Fruit fly (Drosophila melanogaster) whole organism, embryonic: ENCODE measurements around the gene foi.

Experiments used
- Blimp-1 ChIP-seq: fragments of 200-800 bp; sonication (Bioruptor generic); optimal IDR thresholded peaks from 3 replicates; lab custom pipeline; 2018; ENCODE audit warnings: missing biosample characterization, missing genetic modification characterization, mild to moderate bottlenecking, moderate library complexity, missing genetic modification reagents
- CG10543 ChIP-seq: fragments of 200-800 bp; sonication (Bioruptor generic); optimal IDR thresholded peaks from 3 replicates; lab custom pipeline; 2017; ENCODE audit warnings: missing biosample characterization, mild to moderate bottlenecking, missing genetic modification characterization, moderate library complexity
- CG10565 ChIP-seq: fragments of 200-800 bp; sonication (Bioruptor generic); optimal IDR thresholded peaks from 3 replicates; lab custom pipeline; 2016; ENCODE audit warnings: missing biosample characterization, mild to moderate bottlenecking, missing genetic modification characterization
- CG11247 ChIP-seq: fragments of 200-800 bp; sonication (Bioruptor generic); IDR thresholded peaks from 2 replicates; pipeline ENCODE4 v1.3.6; 2022; ENCODE audit warnings: missing biosample characterization, missing genetic modification characterization
- CG11696 ChIP-seq: fragments of 200-800 bp; sonication (Bioruptor generic); IDR thresholded peaks from 2 replicates; pipeline ENCODE4 v1.3.6; 2022; ENCODE audit warnings: missing biosample characterization, missing genetic modification characterization
- CG2120 ChIP-seq: fragments of 200-800 bp; sonication (Bioruptor generic); optimal IDR thresholded peaks from 3 replicates; lab custom pipeline; 2016; ENCODE audit warnings: missing biosample characterization, missing genetic modification characterization
- CG2129 ChIP-seq: fragments of 200-800 bp; sonication (Bioruptor generic); IDR thresholded peaks from 2 replicates; pipeline ENCODE4 v1.3.6; 2022; ENCODE audit warnings: missing biosample characterization, missing genetic modification characterization; ENCODE audit not compliant: partially characterized antibody
- CG3065 ChIP-seq: fragments of 200-800 bp; sonication (Bioruptor generic); optimal IDR thresholded peaks from 2 replicates; lab custom pipeline; 2016; ENCODE audit warnings: missing biosample characterization, missing genetic modification characterization
- CG31441 ChIP-seq: fragments of 200-800 bp; sonication (Bioruptor generic); IDR thresholded peaks from 2 replicates; pipeline ENCODE4 v1.3.6; 2022; ENCODE audit warnings: missing biosample characterization, missing genetic modification characterization
- CG3163 ChIP-seq: fragments of 200-800 bp; sonication (Bioruptor generic); optimal IDR thresholded peaks from 3 replicates; lab custom pipeline; 2016; ENCODE audit warnings: missing biosample characterization, missing genetic modification characterization
- CG3726 ChIP-seq: fragments of 200-800 bp; sonication (Bioruptor generic); IDR thresholded peaks from 3 replicates; pipeline ENCODE4, ENCODE4 v1.3.6; 2022; ENCODE audit warnings: missing biosample characterization, missing genetic modification characterization
- CG4328 ChIP-seq: fragments of 200-800 bp; sonication (Bioruptor generic); optimal IDR thresholded peaks from 3 replicates; lab custom pipeline; 2017; ENCODE audit warnings: missing biosample characterization, missing genetic modification reagents, missing genetic modification characterization
- CG4617 ChIP-seq: fragments of 200-800 bp; sonication (Bioruptor generic); optimal IDR thresholded peaks from 3 replicates; lab custom pipeline; 2016; ENCODE audit warnings: missing biosample characterization, missing genetic modification characterization, borderline replicate concordance
- CG4707 ChIP-seq: fragments of 200-800 bp; sonication (Bioruptor generic); optimal IDR thresholded peaks from 2 replicates; lab custom pipeline; 2018; ENCODE audit warnings: missing biosample characterization, mild to moderate bottlenecking, missing genetic modification characterization, moderate library complexity
- CG6175 ChIP-seq: fragments of 200-800 bp; sonication (Bioruptor generic); IDR thresholded peaks from 3 replicates; pipeline ENCODE4 v1.3.6; 2022; ENCODE audit warnings: missing biosample characterization, missing genetic modification characterization
- CG7271 ChIP-seq: fragments of 200-800 bp; sonication (Bioruptor generic); optimal IDR thresholded peaks from 2 replicates; lab custom pipeline; 2018; ENCODE audit warnings: missing biosample characterization, mild to moderate bottlenecking, missing genetic modification characterization, moderate library complexity
- CG7357 ChIP-seq: fragments of 200-800 bp; sonication (Bioruptor generic); IDR thresholded peaks from 3 replicates; pipeline ENCODE4 v1.3.6; 2022; ENCODE audit warnings: missing biosample characterization, missing genetic modification characterization
- CG8281 ChIP-seq: fragments of 200-800 bp; sonication (Bioruptor generic); optimal IDR thresholded peaks from 2 replicates; lab custom pipeline; 2018; ENCODE audit warnings: missing biosample characterization, mild to moderate bottlenecking, missing genetic modification characterization, moderate library complexity
- CG8388 ChIP-seq: fragments of 200-800 bp; sonication (Bioruptor generic); optimal IDR thresholded peaks from 2 replicates; lab custom pipeline; 2019; ENCODE audit warnings: missing biosample characterization, mild to moderate bottlenecking, missing genetic modification characterization, moderate library complexity
- Camta ChIP-seq: fragments of 200-800 bp; sonication (Bioruptor generic); optimal IDR thresholded peaks from 2 replicates; lab custom pipeline; 2016; ENCODE audit warnings: missing biosample characterization, missing genetic modification characterization
- Deaf1 ChIP-seq: fragments of 200-800 bp; optimal IDR thresholded peaks from 3 replicates; lab custom pipeline; 2019; ENCODE audit warnings: missing biosample characterization, mild to moderate bottlenecking, missing genetic modification characterization, moderate library complexity
- Drgx ChIP-seq: fragments of 200-800 bp; sonication (Bioruptor generic); IDR thresholded peaks from 2 replicates; pipeline ENCODE4 v1.3.6; 2022; ENCODE audit warnings: missing biosample characterization, missing genetic modification characterization
- GATAe ChIP-seq: fragments of 200-800 bp; sonication (Bioruptor generic); conservative IDR thresholded peaks from 2 replicates; pipeline ENCODE4 v1.3.6; 2022; ENCODE audit warnings: missing biosample characterization, missing genetic modification characterization
- Gug ChIP-seq: fragments of 200-800 bp; sonication (Bioruptor generic); IDR thresholded peaks from 4 replicates; pipeline ENCODE4 v1.3.6; 2022; ENCODE audit warnings: missing biosample characterization, missing genetic modification characterization
- Med ChIP-seq: fragments of 200-800 bp; sonication (Bioruptor generic); peaks from one replicate; lab custom pipeline; 2016; ENCODE audit warnings: missing biosample characterization, missing genetic modification characterization, mild to moderate bottlenecking, inconsistent platforms, moderate library complexity
- Mrtf ChIP-seq: fragments of 200-800 bp; sonication (Bioruptor generic); IDR thresholded peaks from 3 replicates; pipeline ENCODE4 v1.3.6; 2022; ENCODE audit warnings: missing biosample characterization, missing genetic modification characterization
- Nf-YA ChIP-seq: fragments of 200-800 bp; sonication (Bioruptor generic); IDR thresholded peaks from 2 replicates; pipeline ENCODE4 v1.3.6; 2022; ENCODE audit warnings: missing biosample characterization, missing genetic modification characterization
- Oaz ChIP-seq: fragments of 200-800 bp; sonication (Bioruptor generic); IDR thresholded peaks from 2 replicates; pipeline ENCODE4 v1.3.6; 2022; ENCODE audit warnings: missing biosample characterization, missing genetic modification characterization
- Opbp ChIP-seq: fragments of 200-800 bp; sonication (Bioruptor generic); IDR thresholded peaks from 3 replicates; pipeline ENCODE4 v1.3.6; 2022; ENCODE audit warnings: missing biosample characterization, missing genetic modification characterization; ENCODE audit not compliant: partially characterized antibody
- Pdp1 ChIP-seq, 2 experiments: fragments of 200-800 bp; sonication (Bioruptor generic); optimal IDR thresholded peaks; 3 replicates each; lab custom pipeline; 2016; ENCODE audit warnings: missing biosample characterization in 2 of 2, missing genetic modification characterization in 2 of 2, mild to moderate bottlenecking in 1 of 2, moderate library complexity in 1 of 2
- ara ChIP-seq: fragments of 200-800 bp; sonication (Bioruptor generic); IDR thresholded peaks from 2 replicates; pipeline ENCODE4 v1.3.6; 2022; ENCODE audit warnings: missing biosample characterization, missing genetic modification characterization
- bab2 ChIP-seq: fragments of 200-800 bp; sonication (Bioruptor generic); optimal IDR thresholded peaks from 2 replicates; lab custom pipeline; 2016; ENCODE audit warnings: missing biosample characterization, missing genetic modification characterization
- bcd ChIP-seq: fragments of 200-800 bp; sonication (Bioruptor generic); optimal IDR thresholded peaks from 2 replicates; lab custom pipeline; 2017; ENCODE audit warnings: missing biosample characterization, mild to moderate bottlenecking, missing genetic modification characterization
- chn ChIP-seq: fragments of 200-800 bp; sonication (Bioruptor generic); optimal IDR thresholded peaks from 2 replicates; lab custom pipeline; 2016; ENCODE audit warnings: missing biosample characterization, missing genetic modification characterization
- exex ChIP-seq: fragments of 200-800 bp; sonication (Bioruptor generic); optimal IDR thresholded peaks from 4 replicates; lab custom pipeline; 2018; ENCODE audit warnings: missing biosample characterization, mild to moderate bottlenecking, missing genetic modification characterization, moderate library complexity
- fd64A ChIP-seq: fragments of 200-800 bp; sonication (Bioruptor generic); optimal IDR thresholded peaks from 3 replicates; lab custom pipeline; 2018; ENCODE audit warnings: missing biosample characterization, mild to moderate bottlenecking, missing genetic modification characterization
- gfzf ChIP-seq: fragments of 200-800 bp; sonication (Bioruptor generic); optimal IDR thresholded peaks from 2 replicates; lab custom pipeline; 2016; ENCODE audit warnings: missing biosample characterization, mild to moderate bottlenecking, missing genetic modification characterization, moderate library complexity
- grn ChIP-seq: fragments of 200-800 bp; sonication (Bioruptor generic); optimal IDR thresholded peaks from 3 replicates; lab custom pipeline; 2017; ENCODE audit warnings: missing biosample characterization, missing genetic modification characterization
- hkb ChIP-seq, 2 experiments: fragments of 200-800 bp in 1 of 2; fragments of >200 bp in 1 of 2; sonication (Bioruptor generic) in 1 of 2; IDR thresholded peaks in 1 of 2; optimal IDR thresholded peaks in 1 of 2; 2 replicates each; pipeline versions ENCODE4 v1.3.6 to Lab custom; 2017 to 2022; ENCODE audit warnings: missing biosample characterization in 1 of 2, missing genetic modification characterization in 1 of 2
- hth ChIP-seq: fragments of >200 bp; optimal IDR thresholded peaks from 2 replicates; lab custom pipeline; 2017; ENCODE audit warnings: inconsistent platforms
- kay ChIP-seq: fragments of 200-800 bp; sonication (Bioruptor generic); optimal IDR thresholded peaks from 2 replicates; lab custom pipeline; 2016; ENCODE audit warnings: missing biosample characterization, missing genetic modification characterization
- mirr ChIP-seq: fragments of 200-800 bp; sonication (Bioruptor generic); optimal IDR thresholded peaks from 3 replicates; lab custom pipeline; 2018; ENCODE audit warnings: missing biosample characterization, mild to moderate bottlenecking, missing genetic modification characterization
- otp ChIP-seq: fragments of 200-800 bp; sonication (Bioruptor generic); IDR thresholded peaks from 3 replicates; pipeline ENCODE4, ENCODE4 v1.3.6; 2022; ENCODE audit warnings: missing biosample characterization, missing genetic modification characterization
- schlank ChIP-seq: fragments of 200-800 bp; sonication (Bioruptor generic); optimal IDR thresholded peaks from 2 replicates; lab custom pipeline; 2018; ENCODE audit warnings: missing biosample characterization, mild to moderate bottlenecking, missing genetic modification characterization
- sd ChIP-seq: fragments of 200-800 bp; sonication (Bioruptor generic); optimal IDR thresholded peaks from 3 replicates; lab custom pipeline; 2018; ENCODE audit warnings: missing biosample characterization, mild to moderate bottlenecking, missing genetic modification characterization, moderate library complexity
- slbo ChIP-seq: fragments of 200-800 bp; sonication (Bioruptor generic); IDR thresholded peaks from 2 replicates; pipeline ENCODE4 v1.3.6; 2022; ENCODE audit warnings: missing biosample characterization, missing genetic modification characterization
- sr ChIP-seq: fragments of 200-800 bp; sonication (Bioruptor generic); IDR thresholded peaks from 3 replicates; pipeline ENCODE4 v1.3.6; 2022; ENCODE audit warnings: missing biosample characterization, missing genetic modification characterization
- sug ChIP-seq: fragments of 200-800 bp; optimal IDR thresholded peaks from 2 replicates; lab custom pipeline; 2019; ENCODE audit warnings: missing biosample characterization, mild to moderate bottlenecking, missing genetic modification characterization, moderate library complexity
- tgo ChIP-seq: fragments of 200-800 bp; sonication (Bioruptor generic); IDR thresholded peaks from 3 replicates; pipeline ENCODE4 v1.3.6; 2022; ENCODE audit warnings: missing biosample characterization, missing genetic modification characterization
- twi ChIP-seq: fragments of 200-800 bp; optimal IDR thresholded peaks from 2 replicates; lab custom pipeline; 2019; ENCODE audit warnings: missing biosample characterization, mild to moderate bottlenecking, missing genetic modification characterization, moderate library complexity
- wor ChIP-seq: fragments of 200-800 bp; sonication (Bioruptor generic); IDR thresholded peaks from 2 replicates; pipeline ENCODE4 v1.3.6; 2022; ENCODE audit warnings: missing biosample characterization, missing genetic modification characterization

Gene foi

DNA sequence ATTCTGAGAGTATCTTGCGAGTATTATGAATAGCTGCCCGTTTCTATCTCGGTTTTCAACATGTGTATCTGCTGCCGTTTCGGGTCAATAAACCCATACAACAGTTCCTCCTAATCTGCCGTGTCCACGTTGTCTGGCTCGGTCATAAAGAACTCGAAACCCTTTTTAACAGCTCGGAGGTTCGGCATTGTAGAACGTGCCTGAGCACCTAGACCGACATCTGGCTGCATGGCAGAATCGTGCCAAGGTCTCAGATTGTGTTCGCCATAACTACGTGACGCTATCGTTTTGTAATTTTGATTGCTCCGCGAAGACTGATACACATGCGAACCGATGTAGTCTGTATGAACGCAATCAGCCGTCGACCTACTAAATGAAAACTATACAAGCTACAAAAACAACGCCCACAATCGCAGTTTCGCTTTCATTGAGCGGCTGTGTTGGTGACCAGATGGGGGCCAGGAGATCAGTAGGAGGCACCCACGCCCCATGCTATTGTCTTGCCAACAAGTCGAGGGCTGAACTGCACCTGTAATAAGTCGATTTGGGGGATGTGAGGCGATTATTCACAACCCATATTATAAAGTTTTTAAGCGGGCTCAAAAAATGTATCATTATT, 29.1 kb downstream of the foi start (continued):
- TF ChIP-seq mirr (GFP tag; lab: Kevin White, UChicago) (peak; percentile 49), otp (GFP tag; lab: Robert Waterston, UW) (no peak), kay (GFP tag; lab: Kevin White, UChicago) (no peak), hkb (optimal IDR thresholded peaks at IDR 0.05; lab: Kevin White, UChicago) (no peak), hkb (GFP tag; IDR thresholded peaks at IDR 0.05; lab: Robert Waterston, UW) (0 out of 2 replicates have a peak, but pooled peaks have one; percentile 17), slbo (GFP tag; lab: Robert Waterston, UW) (no peak), hth (lab: Kevin White, UChicago) (no peak), CG6175 (GFP tag; lab: Robert Waterston, UW) (no peak), ara (GFP tag; lab: Robert Waterston, UW) (0 out of 2 replicates have a peak, but pooled peaks have one; percentile 43), fd64A (GFP tag; lab: Kevin White, UChicago) (no peak), wor (GFP tag; lab: Robert Waterston, UW) (no peak), Oaz (GFP tag; lab: Robert Waterston, UW) (no peak), Nf-YA (no peak), bab2 (no peak), GATAe (peak; percentile 42; the same call in 1 of the 2 replicates), Camta (no peak), CG4707 (GFP tag; lab: Kevin White, UChicago) (no peak), schlank (tag; lab: Kevin White, UChicago) (no peak), Mrtf (GFP tag; lab: Robert Waterston, UW) (no peak), Blimp-1 (GFP tag; lab: Kevin White, UChicago) (peak; percentile 72), sug (peak; percentile 66), twi (tag; lab: Kevin White, UChicago) (peak; percentile 83), gfzf (GFP tag; lab: Kevin White, UChicago) (no peak), bcd (GFP tag; lab: Kevin White, UChicago) (no peak), CG10543 (GFP tag; lab: Kevin White, UChicago) (no peak), sd (tag; lab: Kevin White, UChicago) (peak; percentile 68), CG10565 (GFP tag; lab: Kevin White, UChicago) (no peak), CG4328 (GFP tag; lab: Kevin White, UChicago) (no peak), CG2129 (GFP tag; lab: Robert Waterston, UW) (no peak), CG11247 (GFP tag; lab: Robert Waterston, UW) (no peak), CG8388 (GFP tag; lab: Kevin White, UChicago) (no peak), CG7271 (tag; lab: Kevin White, UChicago) (no peak), CG11696 (GFP tag; lab: Robert Waterston, UW) (no peak), CG3065 (GFP tag; lab: Kevin White, UChicago) (no peak), Pdp1 (GFP tag; optimal IDR thresholded peaks at IDR 0.05; lab: Kevin White, UChicago) (peak in 1 of 2 experiments; percentile 62), Deaf1 (tag; lab: Kevin White, UChicago) (peak; percentile 19), Opbp (no peak), Med (GFP tag; lab: Kevin White, UChicago) (peak; percentile 76), CG31441 (GFP tag; lab: Robert Waterston, UW) (no peak), Drgx (GFP tag; lab: Robert Waterston, UW) (no peak), CG3726 (GFP tag; lab: Robert Waterston, UW) (no peak), grn (GFP tag; lab: Kevin White, UChicago) (peak; percentile 26), CG4617 (GFP tag; lab: Kevin White, UChicago) (no peak), CG2120 (GFP tag; lab: Kevin White, UChicago) (no peak), Gug (GFP tag; lab: Robert Waterston, UW) (no peak), CG8281 (tag; lab: Kevin White, UChicago) (no peak), CG3163 (GFP tag; lab: Kevin White, UChicago) (no peak), sr (GFP tag; lab: Robert Waterston, UW) (peak; percentile 94), CG7357 (GFP tag; lab: Robert Waterston, UW) (no peak), tgo (GFP tag; lab: Robert Waterston, UW) (no peak), exex (tag; lab: Kevin White, UChicago) (peak; percentile 57), chn (no peak)
